Fruit fly (Drosophila melanogaster) whole organism: ENCODE results near the gene CG8117.

Experiments used
- CG8478 ChIP-seq: fragments of >200 bp; optimal IDR thresholded peaks from 2 replicates; lab custom pipeline; 2018; ENCODE audit warnings: inconsistent platforms
- usp ChIP-seq: fragments of >200 bp; optimal IDR thresholded peaks from 2 replicates; lab custom pipeline; 2017; ENCODE audit warnings: missing biosample characterization, missing genetic modification characterization, mixed read lengths

DNA sequence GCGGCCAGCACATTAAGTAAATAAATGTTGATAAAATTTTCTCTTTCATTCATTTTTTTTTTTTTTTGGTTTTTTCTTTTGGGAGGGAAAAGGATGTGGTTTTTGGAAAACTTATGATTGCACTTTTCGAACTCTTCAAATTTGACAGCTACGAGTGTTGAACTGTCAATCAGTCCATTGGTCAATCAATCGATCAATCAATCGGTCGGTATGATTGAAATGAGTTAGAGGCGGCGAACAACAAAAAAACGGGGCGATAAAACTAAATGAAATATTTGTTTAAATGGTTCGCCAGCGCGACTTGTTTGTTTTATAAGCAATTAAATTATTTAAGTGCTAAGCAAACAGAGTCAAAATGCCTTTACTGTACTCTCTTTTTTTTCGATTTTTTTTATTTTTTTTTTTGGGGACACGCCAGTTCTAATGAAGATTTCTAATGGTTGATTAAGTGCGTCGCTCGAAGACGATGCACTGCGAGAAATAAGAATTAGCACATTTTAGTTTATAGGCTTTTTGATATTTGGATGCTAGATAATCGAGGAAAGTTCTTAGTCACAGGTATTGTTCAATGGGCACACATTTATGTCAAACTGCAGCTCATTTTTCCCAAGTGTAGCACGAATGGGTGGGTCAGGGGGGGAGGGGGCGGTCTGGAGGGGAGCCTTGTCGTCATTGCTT is 24.9 kb upstream of the CG8117 start:
- TF ChIP-seq usp, result no peak
- no peak for TF ChIP-seq CG8478 (lab: Kevin White, UChicago)
